Fruit fly (Drosophila melanogaster): ENCODE data around the gene CG43679.

- TF ChIP-seq EcR (GFP tag; optimal IDR thresholded peaks at IDR 0.05) (no peak), CG8478 (optimal IDR thresholded peaks at IDR 0.05) (no peak), pan (optimal IDR thresholded peaks at IDR 0.05) (no peak), usp (GFP tag; optimal IDR thresholded peaks at IDR 0.05) (no peak)
Observed at dm6 chr3L:15089083-15089704, 38.0 kb upstream of the CG43679 start.
